Worm (Caenorhabditis elegans) whole organism, young adult: ENCODE results near the gene ugt-30.

Experiments used
- F49E8.2 ChIP-seq: sonication (generic microtip); optimal IDR thresholded peaks from 3 replicates; lab custom pipeline; 2017; ENCODE audit warnings: missing genetic modification characterization, mild to moderate bottlenecking, missing compliant biosample characterization, antibody characterized with exemption, moderate library complexity; ENCODE audit not compliant: insufficient read depth
- Y95B8A.8 ChIP-seq: fragments of 200-800 bp; sonication (Bioruptor generic); IDR thresholded peaks from 2 replicates; pipeline ENCODE4 v1.3.6; 2022; ENCODE audit warnings: missing genetic modification reagents, missing genetic modification characterization, missing compliant biosample characterization
- ama-1 ChIP-seq, 3 experiments: fragments of 150-350 bp in 1 of 3; sonication (generic microtip) in 2 of 3; optimal IDR thresholded peaks; 2 replicates each; lab custom pipeline; 2014 to 2018; ENCODE audit warnings: missing biosample characterization in 2 of 3, missing genetic modification characterization in 2 of 3, missing genetic modification reagents in 2 of 3
- ccch-3 ChIP-seq: fragments of 200-800 bp; sonication (Bioruptor generic); optimal IDR thresholded peaks from 2 replicates; lab custom pipeline; 2018; ENCODE audit warnings: mild to moderate bottlenecking, missing genetic modification characterization, missing compliant biosample characterization
- ceh-27 ChIP-seq: fragments of 200-800 bp; sonication (Bioruptor generic); optimal IDR thresholded peaks from 2 replicates; lab custom pipeline; 2018; ENCODE audit warnings: mild to moderate bottlenecking, missing genetic modification characterization, moderate library complexity, missing compliant biosample characterization
- lsy-27 ChIP-seq: sonication (generic microtip); optimal IDR thresholded peaks from 2 replicates; lab custom pipeline; 2017; ENCODE audit warnings: missing genetic modification characterization, mild to moderate bottlenecking, missing compliant biosample characterization, antibody characterized with exemption, missing genotype, borderline replicate concordance; ENCODE audit not compliant: insufficient read depth
- nhr-90 ChIP-seq: sonication (generic microtip); optimal IDR thresholded peaks from 2 replicates; lab custom pipeline; 2016; ENCODE audit warnings: missing genotype, mild to moderate bottlenecking, missing genetic modification characterization, missing compliant biosample characterization
- snpc-4 ChIP-seq, 5 experiments: fragments of 150-350 bp in 1 of 5; sonication (generic microtip) in 4 of 5; optimal IDR thresholded peaks; 2 replicates each; lab custom pipeline; 2014 to 2018; ENCODE audit warnings: missing genetic modification characterization in 5 of 5, missing biosample characterization in 3 of 5, antibody characterized with exemption in 2 of 5, mild to moderate bottlenecking in 2 of 5, missing compliant biosample characterization in 2 of 5, missing genotype in 2 of 5, moderate library complexity in 2 of 5, missing genetic modification reagents in 1 of 5

DNA sequence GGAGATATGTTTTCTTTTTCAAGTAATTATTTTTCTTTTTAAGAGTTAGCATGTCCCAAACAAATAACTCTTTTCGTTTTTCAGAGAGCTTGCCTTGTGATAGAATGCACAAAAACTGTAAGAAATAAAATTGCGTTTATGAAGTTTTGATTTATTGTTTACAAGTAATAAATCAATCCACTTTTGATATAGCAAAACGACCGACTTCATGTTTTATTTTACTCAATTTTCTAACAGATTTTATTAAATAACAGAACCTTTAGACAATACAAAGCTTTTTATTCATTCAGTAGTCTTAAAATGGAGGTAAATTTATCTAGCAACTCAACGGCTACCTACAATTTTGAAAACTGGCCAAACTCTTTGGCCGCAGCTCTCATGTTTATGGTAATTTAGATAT lies 30.3 kb downstream of the ugt-30 start, which contains the start of gene srx-78:
- TF ChIP-seq ama-1 (optimal IDR thresholded peaks at IDR 0.05; lab: Kevin White, UChicago): no peak
- no peak for TF ChIP-seq ama-1 (GFP tag; optimal IDR thresholded peaks at IDR 0.05; lab: Kevin White, UChicago)
- no peak for TF ChIP-seq F49E8.2 (tag; lab: Kevin White, UChicago)
- no peak for TF ChIP-seq nhr-90 (tag; lab: Kevin White, UChicago)
- TF ChIP-seq snpc-4 (GFP tag; optimal IDR thresholded peaks at IDR 0.05; lab: Kevin White, UChicago): no peak
- TF ChIP-seq snpc-4 (tag; optimal IDR thresholded peaks at IDR 0.05; lab: Kevin White, UChicago): no peak
- TF ChIP-seq ccch-3 (GFP tag; lab: Kevin White, UChicago): no peak
- no peak for TF ChIP-seq Y95B8A.8 (GFP tag; lab: Robert Waterston, UW)
- no peak for TF ChIP-seq ceh-27
- TF ChIP-seq lsy-27 (tag; lab: Kevin White, UChicago): no peak
